Fruit fly (Drosophila melanogaster) whole organism, pupa: ENCODE results near the gene dyw.

Source experiments
- CG13204 ChIP-seq: fragments of 200-800 bp; sonication (Bioruptor generic); optimal IDR thresholded peaks from 2 replicates; lab custom pipeline; 2018; ENCODE audit warnings: missing biosample characterization, mild to moderate bottlenecking, missing genetic modification characterization, moderate library complexity
- CG15710 ChIP-seq: fragments of 200-800 bp; sonication (Bioruptor generic); optimal IDR thresholded peaks from 2 replicates; lab custom pipeline; 2018; ENCODE audit warnings: missing biosample characterization, mild to moderate bottlenecking, missing genetic modification characterization, moderate library complexity
- CG34367 ChIP-seq: fragments of 200-800 bp; sonication (Bioruptor generic); optimal IDR thresholded peaks from 2 replicates; lab custom pipeline; 2018; ENCODE audit warnings: missing biosample characterization, mild to moderate bottlenecking, missing genetic modification characterization
- Pif1A ChIP-seq: fragments of 200-800 bp; sonication (Bioruptor generic); optimal IDR thresholded peaks from 3 replicates; lab custom pipeline; 2016; ENCODE audit warnings: missing biosample characterization, missing genetic modification characterization
- Snoo ChIP-seq: fragments of 200-800 bp; sonication (Bioruptor generic); optimal IDR thresholded peaks from 3 replicates; lab custom pipeline; 2017; ENCODE audit warnings: missing biosample characterization, mild to moderate bottlenecking, missing genetic modification characterization, inconsistent platforms
- rn ChIP-seq: fragments of 200-800 bp; sonication (Bioruptor generic); IDR thresholded peaks from 2 replicates; pipeline ENCODE4 v1.3.6; 2022; ENCODE audit warnings: missing biosample characterization, missing genetic modification characterization

DNA sequence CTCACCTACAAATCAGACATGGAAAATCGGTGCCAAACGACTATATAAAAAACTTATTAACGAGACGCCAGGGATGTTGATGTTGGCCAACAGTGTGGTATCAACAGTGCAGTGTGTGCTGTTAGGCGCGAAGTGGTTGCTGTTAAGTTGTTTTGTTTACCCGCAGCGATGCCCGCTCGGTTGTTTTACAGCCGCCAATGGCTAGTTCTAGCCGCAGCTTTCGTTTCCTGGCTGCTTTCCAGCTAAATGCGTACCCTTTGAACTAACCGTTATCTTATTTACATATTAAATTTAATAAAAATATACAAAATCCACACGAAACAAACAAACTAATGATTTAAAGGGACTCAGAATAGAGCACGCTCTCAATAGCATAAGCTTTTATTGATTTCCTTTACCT, 45.0 kb upstream of the dyw start, which contains the start of gene crm:
- TF ChIP-seq CG15710 (tag; lab: Kevin White, UChicago), result no peak
- TF ChIP-seq CG13204 (GFP tag; lab: Kevin White, UChicago), result no peak
- no peak for TF ChIP-seq rn (GFP tag; lab: Robert Waterston, UW)
- no peak for TF ChIP-seq Pif1A (GFP tag; lab: Kevin White, UChicago)
- no peak for TF ChIP-seq CG34367 (tag; lab: Kevin White, UChicago)
- TF ChIP-seq Snoo, result no peak
